Worm (Caenorhabditis elegans) whole organism, L4 larva: ENCODE results near the gene hlh-17.

Source experiments
- F37D6.2 ChIP-seq: sonication (generic microtip); optimal IDR thresholded peaks from 2 replicates; lab custom pipeline; 2016; ENCODE audit warnings: mild to moderate bottlenecking, missing genetic modification characterization, missing compliant biosample characterization
- R02D3.7 ChIP-seq: fragments of 150-350 bp; sonication (generic microtip); optimal IDR thresholded peaks from 3 replicates; lab custom pipeline; 2014; ENCODE audit warnings: missing biosample characterization, missing genetic modification characterization
- Y105C5A.15 ChIP-seq: fragments of 200-800 bp; sonication (Bioruptor generic); IDR thresholded peaks from 2 replicates; pipeline ENCODE4 v1.3.6; 2022; ENCODE audit warnings: missing genetic modification characterization, missing compliant biosample characterization
- Y5F2A.4 ChIP-seq: fragments of 200-800 bp; sonication (Bioruptor generic); optimal IDR thresholded peaks from 2 replicates; lab custom pipeline; 2018; ENCODE audit warnings: mild to moderate bottlenecking, missing genetic modification characterization, missing compliant biosample characterization
- ama-1 ChIP-seq: fragments of 150-350 bp; optimal IDR thresholded peaks from 2 replicates; lab custom pipeline; 2014; ENCODE audit warnings: inconsistent platforms, mixed read lengths
- daf-12 ChIP-seq: fragments of 150-350 bp; optimal IDR thresholded peaks from 2 replicates; lab custom pipeline; 2014; ENCODE audit warnings: missing biosample characterization, missing genetic modification reagents, missing genetic modification characterization
- dpl-1 ChIP-seq: fragments of 150-350 bp; optimal IDR thresholded peaks from 2 replicates; lab custom pipeline; 2014; ENCODE audit warnings: missing biosample characterization, missing genetic modification reagents, missing genetic modification characterization
- hif-1 ChIP-seq, 2 experiments: sonication (generic microtip); optimal IDR thresholded peaks; 2 replicates each; lab custom pipeline; 2016 to 2017; ENCODE audit warnings: missing compliant biosample characterization in 2 of 2, missing genetic modification characterization in 2 of 2, missing genetic modification reagents in 2 of 2, missing genotype in 2 of 2, mild to moderate bottlenecking in 1 of 2
- mdl-1 ChIP-seq, 2 experiments: fragments of 150-350 bp in 1 of 2; sonication (generic microtip) in 1 of 2; optimal IDR thresholded peaks; 2 replicates each; lab custom pipeline; 2014 to 2017; ENCODE audit warnings: missing biosample characterization in 2 of 2, missing genetic modification characterization in 2 of 2
- snpc-4 ChIP-seq: fragments of 150-350 bp; optimal IDR thresholded peaks from 2 replicates; lab custom pipeline; 2014; ENCODE audit warnings: missing biosample characterization, missing genetic modification characterization
- tag-97 ChIP-seq: fragments of 200-800 bp; sonication (Bioruptor generic); IDR thresholded peaks from 2 replicates; pipeline ENCODE4 v1.3.6; 2022; ENCODE audit warnings: missing genetic modification characterization, missing compliant biosample characterization

DNA sequence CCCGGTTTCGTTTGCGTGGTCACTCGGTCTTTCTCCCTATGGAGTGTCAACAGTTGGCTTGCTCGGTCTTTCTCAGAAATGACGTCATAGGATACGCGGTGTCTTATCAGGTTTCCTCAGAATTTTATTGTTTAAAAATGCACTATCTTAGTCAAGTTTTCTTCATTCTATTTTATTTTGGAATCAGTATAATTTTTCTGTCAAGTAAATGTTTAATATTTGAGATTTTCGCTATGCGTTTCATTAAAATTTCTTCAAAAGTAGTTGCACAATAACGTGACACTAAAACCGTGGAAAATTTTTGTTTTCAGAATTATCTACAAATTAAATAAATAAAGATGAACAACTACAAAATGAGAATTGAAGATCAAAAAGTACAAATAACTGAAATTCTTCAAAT is 2.8 kb downstream of the hlh-17 start, which contains the start of gene hlh-31:
- TF ChIP-seq dpl-1 = no peak
- no peak for TF ChIP-seq Y105C5A.15
- TF ChIP-seq Y5F2A.4 (GFP tag; lab: Kevin White, UChicago) = no peak
- TF ChIP-seq R02D3.7 (tag; lab: Kevin White, UChicago) = no peak
- no peak for TF ChIP-seq ama-1
- TF ChIP-seq F37D6.2 (tag; lab: Kevin White, UChicago) = no peak
- TF ChIP-seq daf-12 (tag; lab: Kevin White, UChicago) = no peak
- TF ChIP-seq snpc-4 (tag; lab: Kevin White, UChicago) = no peak
- no peak for TF ChIP-seq tag-97
- no peak for TF ChIP-seq hif-1 (tag; optimal IDR thresholded peaks at IDR 0.05; lab: Kevin White, UChicago)
- TF ChIP-seq mdl-1 (tag; optimal IDR thresholded peaks at IDR 0.05; lab: Kevin White, UChicago) = no peak
